Worm (Caenorhabditis elegans) whole organism, L1 larva: ENCODE results near the gene F10G7.12.

Experiments used
- ceh-82 ChIP-seq, 3 experiments: fragments of 150-350 bp in 1 of 3; sonication (generic microtip) in 2 of 3; optimal IDR thresholded peaks; 2 replicates each; lab custom pipeline; 2014 to 2017; ENCODE audit warnings: missing biosample characterization in 3 of 3, missing genetic modification characterization in 3 of 3
- fkh-10 ChIP-seq: sonication (generic microtip); optimal IDR thresholded peaks from 2 replicates; lab custom pipeline; 2017; ENCODE audit warnings: missing biosample characterization, missing genetic modification reagents, missing genetic modification characterization
- lin-39 ChIP-seq: fragments of 150-350 bp; optimal IDR thresholded peaks from 2 replicates; lab custom pipeline; 2014; ENCODE audit warnings: missing biosample characterization, missing genetic modification reagents, missing genetic modification characterization
- nhr-12 ChIP-seq: sonication (generic microtip); optimal IDR thresholded peaks from 2 replicates; lab custom pipeline; 2017; ENCODE audit warnings: missing biosample characterization, missing genetic modification characterization
- nhr-237 ChIP-seq: fragments of 150-350 bp; optimal IDR thresholded peaks from 2 replicates; lab custom pipeline; 2014; ENCODE audit warnings: missing biosample characterization, missing genetic modification characterization
- snpc-4 ChIP-seq: fragments of 150-350 bp; optimal IDR thresholded peaks from 2 replicates; lab custom pipeline; 2014; ENCODE audit warnings: missing biosample characterization, missing genetic modification characterization
- snu-23 ChIP-seq: sonication (generic microtip); optimal IDR thresholded peaks from 2 replicates; lab custom pipeline; 2016; ENCODE audit warnings: missing genetic modification characterization, missing compliant biosample characterization
- sptf-1 ChIP-seq: fragments of 150-350 bp; optimal IDR thresholded peaks from 2 replicates; lab custom pipeline; 2014; ENCODE audit warnings: missing biosample characterization, missing genetic modification characterization
- ztf-11 ChIP-seq, 2 experiments: sonication (generic microtip); optimal IDR thresholded peaks; 2 replicates each; lab custom pipeline; 2016 to 2017; ENCODE audit warnings: missing genetic modification characterization in 2 of 2, missing biosample characterization in 1 of 2, missing compliant biosample characterization in 1 of 2

DNA sequence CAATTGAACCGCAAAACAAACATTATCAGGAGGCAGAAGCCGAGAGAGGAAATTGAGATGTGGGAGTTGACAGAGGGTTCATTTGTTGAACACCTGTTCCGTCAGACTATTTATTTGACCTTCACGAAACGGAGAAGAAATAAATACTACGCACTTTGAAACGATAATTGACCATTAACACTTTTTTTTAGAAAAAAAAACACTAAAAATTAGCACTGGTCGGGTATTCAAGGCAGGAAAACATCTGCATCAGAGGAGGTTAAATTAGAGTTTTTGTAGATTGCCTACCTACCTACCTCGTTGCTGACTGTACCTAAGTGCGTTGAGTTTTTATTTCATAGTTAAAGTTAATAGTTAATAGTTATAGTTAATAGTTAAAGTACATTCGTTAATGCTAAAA is 39.5 kb upstream of the F10G7.12 start:
- TF ChIP-seq snu-23 (GFP tag; lab: Kevin White, UChicago) (no peak), nhr-237 (tag; lab: Kevin White, UChicago) (no peak), lin-39 (tag; lab: Kevin White, UChicago) (no peak), nhr-12 (tag; lab: Kevin White, UChicago) (no peak), snpc-4 (tag; lab: Kevin White, UChicago) (no peak), sptf-1 (tag; lab: Kevin White, UChicago) (no peak), ztf-11 (tag; optimal IDR thresholded peaks at IDR 0.05; lab: Kevin White, UChicago) (no peak), fkh-10 (GFP tag; lab: Kevin White, UChicago) (no peak), ceh-82 (tag; optimal IDR thresholded peaks at IDR 0.05; lab: Kevin White, UChicago) (no peak)
